Worm (Caenorhabditis elegans): ENCODE measurements around the gene F11G11.4.

F11G11.4 gene

DNA sequence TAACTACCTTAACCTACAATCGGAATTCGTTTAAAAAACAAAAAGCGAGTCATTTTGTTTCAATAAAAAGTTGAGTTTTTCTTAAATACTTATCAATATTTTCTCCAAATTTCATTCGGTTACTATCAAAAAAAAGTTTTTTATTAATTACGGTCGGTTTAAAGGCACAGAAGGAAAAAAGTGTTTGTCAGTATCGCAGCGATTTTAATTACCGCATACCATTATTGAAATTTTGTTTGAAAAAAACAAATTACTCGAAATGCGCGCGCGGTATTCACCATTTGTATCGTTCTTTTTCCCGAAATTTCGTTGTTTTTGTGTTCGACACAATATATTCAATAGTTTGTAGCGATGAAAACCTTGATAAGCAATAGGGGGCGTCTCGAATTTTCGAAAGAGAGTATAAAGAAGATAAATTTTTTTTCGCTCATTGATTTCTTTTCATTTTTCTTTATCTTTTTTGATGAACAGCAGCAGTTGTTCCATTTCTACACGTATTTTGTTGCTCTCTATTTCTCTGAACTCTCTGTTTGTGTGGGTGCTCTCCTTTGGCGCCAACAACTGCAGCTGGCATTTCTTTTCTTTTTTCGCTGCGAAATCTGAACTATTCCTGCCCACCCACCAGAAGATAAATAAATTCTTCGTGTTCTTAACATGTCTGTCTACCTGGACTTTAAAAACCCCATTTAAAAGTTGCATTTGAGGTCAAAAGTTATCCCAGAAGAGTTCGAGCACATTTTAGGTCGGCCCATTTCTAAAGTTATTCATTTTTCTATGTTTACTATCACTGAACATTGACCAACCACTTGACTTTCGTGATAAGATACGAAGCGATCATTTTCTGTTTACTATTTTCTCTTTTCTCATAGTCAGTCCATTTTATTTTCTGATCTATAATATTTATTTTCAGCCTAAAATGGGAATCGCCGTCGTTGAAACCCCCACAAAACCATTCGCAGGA lies 28.4 kb downstream of the F11G11.4 start, which contains the start of gene pgm-1 (continued):
- TF ChIP-seq tra-1 (GFP tag; IDR thresholded peaks at IDR 0.05) (0 out of 2 replicates have a peak, but pooled peaks have one; percentile 29), nhr-11 (tag; optimal IDR thresholded peaks at IDR 0.05) (peak; percentile 61), ces-1 (GFP tag; optimal IDR thresholded peaks at IDR 0.05) (no peak), F10B5.3 (tag; optimal IDR thresholded peaks at IDR 0.05) (no peak), gei-8 (GFP tag; optimal IDR thresholded peaks at IDR 0.05) (no peak), ceh-20 (GFP tag; IDR thresholded peaks at IDR 0.05) (0 out of 2 replicates have a peak, but pooled peaks have one; percentile 14), snpc-4 (tag; optimal IDR thresholded peaks at IDR 0.05) (no peak), nhr-42 (GFP tag; IDR thresholded peaks at IDR 0.05) (no peak)

DNA sequence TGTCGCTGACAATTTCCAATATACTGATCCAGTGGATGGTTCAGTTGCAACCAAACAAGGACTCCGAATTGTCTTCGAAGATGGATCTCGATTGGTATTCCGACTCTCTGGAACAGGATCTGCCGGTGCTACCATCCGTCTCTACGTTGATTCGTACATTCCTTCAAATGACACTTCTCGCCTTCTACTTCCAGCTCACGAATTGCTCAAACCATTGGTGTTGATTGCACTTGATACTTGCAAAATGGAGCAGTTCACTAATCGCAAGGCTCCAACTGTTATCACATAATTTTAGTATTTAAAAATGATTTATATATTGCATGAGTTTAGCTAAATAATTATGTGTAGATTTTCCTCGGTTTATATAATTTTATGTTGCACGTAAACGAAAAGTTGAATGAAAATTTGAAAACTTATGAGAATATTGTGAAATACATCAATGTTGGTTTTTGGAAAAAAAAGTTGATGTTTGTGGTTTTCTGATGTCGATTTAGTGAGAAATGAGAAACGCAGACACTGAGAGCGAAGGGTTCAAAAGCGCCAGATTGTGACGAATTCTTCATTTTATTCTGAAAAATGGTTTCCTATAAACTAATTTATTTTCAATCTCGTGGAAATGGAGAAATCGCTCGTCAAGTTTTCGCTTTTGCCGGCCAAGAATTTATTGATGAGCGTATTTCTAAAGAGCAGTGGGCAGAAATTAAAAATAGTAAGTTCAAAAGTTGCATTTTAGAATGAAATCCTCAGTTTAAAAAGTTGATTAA lies 30.8 kb downstream of the F11G11.4 start, which contains the start of gene gst-9:
TSS of gene gst-9 (plus strand) at position 574 of the 764 bp plus-strand sequence.
- TF ChIP-seq lin-29 (GFP tag; IDR thresholded peaks at IDR 0.05) (no peak), lin-38 (GFP tag; IDR thresholded peaks at IDR 0.05) (peak; percentile 48), mdt-29 (GFP tag; IDR thresholded peaks at IDR 0.05) (peak; percentile 39; the same call in 1 of the 2 replicates), ceh-32 (tag; optimal IDR thresholded peaks at IDR 0.05; ENCODE audit: poor library complexity) (no peak), nhr-41 (GFP tag; IDR thresholded peaks at IDR 0.05) (no peak), F10B5.3 (tag; optimal IDR thresholded peaks at IDR 0.05) (no peak), aha-1 (tag) (peak; percentile 65), daf-19 (GFP tag; conservative IDR thresholded peaks at IDR 0.05) (no peak), F37D6.2 (tag; optimal IDR thresholded peaks at IDR 0.05) (no peak), F49E8.2 (tag; optimal IDR thresholded peaks at IDR 0.05; ENCODE audit: borderline replicate concordance) (no peak), mxl-2 (GFP tag; conservative IDR thresholded peaks at IDR 0.05) (0 out of 2 replicates have a peak, but pooled peaks have one; percentile 28), ceh-28 (tag; optimal IDR thresholded peaks at IDR 0.05) (no peak), nhr-6 (tag; optimal IDR thresholded peaks at IDR 0.05) (no peak), zfp-3 (GFP tag; conservative IDR thresholded peaks at IDR 0.05) (peak; percentile 92), cey-2 (tag; optimal IDR thresholded peaks at IDR 0.05; ENCODE audit: borderline replicate concordance, insufficient read depth) (no peak), nhr-77 (tag; optimal IDR thresholded peaks at IDR 0.05) (no peak), skn-1 (tag; optimal IDR thresholded peaks at IDR 0.05) (no peak), hif-1 (tag; optimal IDR thresholded peaks at IDR 0.05) (no peak), zfp-2 (tag; optimal IDR thresholded peaks at IDR 0.05) (no peak), nhr-48 (tag; optimal IDR thresholded peaks at IDR 0.05) (no peak), daf-16 (GFP tag; optimal IDR thresholded peaks at IDR 0.05) (no peak), daf-16 (tag; optimal IDR thresholded peaks at IDR 0.05) (peak; percentile 59), spr-3 (GFP tag; optimal IDR thresholded peaks at IDR 0.05) (peak; percentile 25), hmg-1.1 (GFP tag; IDR thresholded peaks at IDR 0.05) (no peak), daf-12 (tag; optimal IDR thresholded peaks at IDR 0.05) (no peak), unc-130 (GFP tag; optimal IDR thresholded peaks at IDR 0.05) (no peak), unc-62 (GFP tag; optimal IDR thresholded peaks at IDR 0.05 in 1 of 2) (peak in 1 of 2 experiments; percentile 84), unc-62 (tag; optimal IDR thresholded peaks at IDR 0.05) (no peak), lin-15B (tag; optimal IDR thresholded peaks at IDR 0.05) (no peak), ztf-7 (tag; optimal IDR thresholded peaks at IDR 0.05) (no peak), Y5F2A.4 (GFP tag; optimal IDR thresholded peaks at IDR 0.05) (peak; percentile 17), mdl-1 (tag; optimal IDR thresholded peaks at IDR 0.05) (no peak), rbr-2 (tag; optimal IDR thresholded peaks at IDR 0.05) (no peak), lin-13 (GFP tag; optimal IDR thresholded peaks at IDR 0.05) (peak; percentile 57), dpl-1 (GFP tag; optimal IDR thresholded peaks at IDR 0.05) (no peak), zip-2 (tag; optimal IDR thresholded peaks at IDR 0.05) (no peak), mep-1 (tag; optimal IDR thresholded peaks at IDR 0.05) (peak; percentile 56), unc-39 (tag; optimal IDR thresholded peaks at IDR 0.05) (no peak), zip-11 (GFP tag; IDR thresholded peaks at IDR 0.05) (no peak), egl-43 (GFP tag; IDR thresholded peaks at IDR 0.05) (0 out of 2 replicates have a peak, but pooled peaks have one; percentile 59)
